Worm (Caenorhabditis elegans) whole organism, L2 larva: Measurements from ENCODE around the gene D1086.19.
A peak's percentile ranks its signal among the peaks of the same experiment; 100 is the strongest.
"Not testable (repeated sequence)": the region's sequence is repeated elsewhere in the genome, so short reads cannot be mapped to it uniquely, and the experiment has no call there.

Experiments
- C34F6.9 ChIP-seq: fragments of 150-350 bp; optimal IDR thresholded peaks from 2 replicates; lab custom pipeline; 2014; ENCODE audit warnings: missing biosample characterization, missing genetic modification characterization
- F13H6.1 ChIP-seq: sonication (generic microtip); optimal IDR thresholded peaks from 2 replicates; lab custom pipeline; 2016; ENCODE audit warnings: missing genetic modification characterization, missing compliant biosample characterization
- R02D3.7 ChIP-seq: fragments of 150-350 bp; optimal IDR thresholded peaks from 2 replicates; lab custom pipeline; 2014; ENCODE audit warnings: missing biosample characterization, missing genetic modification characterization
- Y55F3AM.14 ChIP-seq: fragments of 200-800 bp; sonication (Bioruptor generic); optimal IDR thresholded peaks from 2 replicates; lab custom pipeline; 2018; ENCODE audit warnings: mild to moderate bottlenecking, missing genetic modification characterization, missing compliant biosample characterization
- ZK546.5 ChIP-seq: sonication (generic microtip); optimal IDR thresholded peaks from 2 replicates; lab custom pipeline; 2017; ENCODE audit warnings: missing biosample characterization, missing genetic modification characterization
- alr-1 ChIP-seq: fragments of 150-350 bp; optimal IDR thresholded peaks from 2 replicates; lab custom pipeline; 2014; ENCODE audit warnings: missing biosample characterization, missing genetic modification characterization
- blmp-1 ChIP-seq: sonication (generic microtip); optimal IDR thresholded peaks from 2 replicates; lab custom pipeline; 2017; ENCODE audit warnings: missing genetic modification characterization, mild to moderate bottlenecking, missing compliant biosample characterization, antibody characterized with exemption, moderate library complexity; ENCODE audit not compliant: insufficient read depth
- ceh-16 ChIP-seq: fragments of 150-350 bp; optimal IDR thresholded peaks from 2 replicates; lab custom pipeline; 2014; ENCODE audit warnings: missing biosample characterization, missing genetic modification characterization
- ceh-82 ChIP-seq: fragments of 150-350 bp; optimal IDR thresholded peaks from 2 replicates; lab custom pipeline; 2014; ENCODE audit warnings: missing biosample characterization, missing genetic modification characterization
- crh-2 ChIP-seq: sonication (generic microtip); optimal IDR thresholded peaks from 2 replicates; lab custom pipeline; 2017; ENCODE audit warnings: missing biosample characterization, missing genetic modification characterization
- dmd-4 ChIP-seq: sonication (generic microtip); optimal IDR thresholded peaks from 2 replicates; lab custom pipeline; 2017; ENCODE audit warnings: missing biosample characterization, missing genetic modification characterization
- egl-27 ChIP-seq: sonication (generic microtip); optimal IDR thresholded peaks from 3 replicates; lab custom pipeline; 2017; ENCODE audit warnings: missing biosample characterization, missing genetic modification reagents, missing genetic modification characterization
- elt-1 ChIP-seq: fragments of 150-350 bp; optimal IDR thresholded peaks from 2 replicates; lab custom pipeline; 2014; ENCODE audit warnings: missing biosample characterization, missing genetic modification characterization
- fos-1 ChIP-seq: fragments of 150-350 bp; optimal IDR thresholded peaks from 2 replicates; lab custom pipeline; 2014; ENCODE audit warnings: missing biosample characterization, missing genetic modification characterization
- gmeb-1 ChIP-seq: fragments of 150-350 bp; optimal IDR thresholded peaks from 2 replicates; lab custom pipeline; 2014; ENCODE audit warnings: missing biosample characterization, missing genetic modification characterization
- lin-11 ChIP-seq: fragments of 150-350 bp; sonication (generic microtip); optimal IDR thresholded peaks from 2 replicates; lab custom pipeline; 2014; ENCODE audit warnings: missing biosample characterization, missing genetic modification characterization, inconsistent platforms, mixed read lengths
- lin-13 ChIP-seq: fragments of 150-350 bp; optimal IDR thresholded peaks from 2 replicates; lab custom pipeline; 2014; ENCODE audit warnings: missing biosample characterization, missing genetic modification reagents, missing genetic modification characterization
- lsy-2 ChIP-seq, 2 experiments: fragments of 150-350 bp in 1 of 2; sonication (generic microtip) in 1 of 2; optimal IDR thresholded peaks; 2 replicates each; lab custom pipeline; 2014 to 2017; ENCODE audit warnings: missing biosample characterization in 2 of 2, missing genetic modification characterization in 2 of 2
- mab-5 ChIP-seq: fragments of 150-350 bp; optimal IDR thresholded peaks from 2 replicates; lab custom pipeline; 2014; ENCODE audit warnings: missing biosample characterization, missing genetic modification characterization
- mdl-1 ChIP-seq, 2 experiments: fragments of 150-350 bp in 1 of 2; sonication (generic microtip) in 1 of 2; optimal IDR thresholded peaks; 2 replicates each; lab custom pipeline; 2017; ENCODE audit warnings: missing biosample characterization in 2 of 2, missing genetic modification characterization in 2 of 2
- nhr-10 ChIP-seq: sonication (generic microtip); optimal IDR thresholded peaks from 2 replicates; lab custom pipeline; 2017; ENCODE audit warnings: missing biosample characterization, missing genetic modification characterization
- nhr-129 ChIP-seq: fragments of 150-350 bp; optimal IDR thresholded peaks from 2 replicates; lab custom pipeline; 2014; ENCODE audit warnings: missing biosample characterization, missing genetic modification characterization
- nhr-21 ChIP-seq: fragments of 150-350 bp; optimal IDR thresholded peaks from 2 replicates; lab custom pipeline; 2014; ENCODE audit warnings: missing biosample characterization, missing genetic modification characterization
- nhr-237 ChIP-seq: fragments of 150-350 bp; optimal IDR thresholded peaks from 2 replicates; lab custom pipeline; 2014; ENCODE audit warnings: missing biosample characterization, missing genetic modification characterization
- nhr-25 ChIP-seq: fragments of 150-350 bp; sonication (generic microtip); optimal IDR thresholded peaks from 3 replicates; lab custom pipeline; 2014; ENCODE audit warnings: missing biosample characterization, missing genetic modification characterization
- nhr-77 ChIP-seq: fragments of 150-350 bp; optimal IDR thresholded peaks from 2 replicates; lab custom pipeline; 2014; ENCODE audit warnings: missing biosample characterization, missing genetic modification characterization
- sem-4 ChIP-seq: fragments of 150-350 bp; optimal IDR thresholded peaks from 2 replicates; lab custom pipeline; 2014; ENCODE audit warnings: missing biosample characterization, missing genetic modification reagents, missing genetic modification characterization
- skn-1 ChIP-seq: sonication (generic microtip); optimal IDR thresholded peaks from 2 replicates; lab custom pipeline; 2017; ENCODE audit warnings: missing biosample characterization, missing genetic modification characterization
- sma-3 ChIP-seq: sonication (generic microtip); optimal IDR thresholded peaks from 2 replicates; lab custom pipeline; 2016; ENCODE audit warnings: missing genetic modification reagents, missing genetic modification characterization, missing compliant biosample characterization
- sma-9 ChIP-seq, 2 experiments: fragments of 150-350 bp in 1 of 2; sonication (generic microtip) in 1 of 2; optimal IDR thresholded peaks; 2 replicates each; lab custom pipeline; 2014 to 2016; ENCODE audit warnings: missing genetic modification characterization in 2 of 2, mild to moderate bottlenecking in 1 of 2, missing biosample characterization in 1 of 2, missing compliant biosample characterization in 1 of 2, missing genetic modification reagents in 1 of 2, moderate library complexity in 1 of 2
- snpc-4 ChIP-seq: fragments of 150-350 bp; optimal IDR thresholded peaks from 2 replicates; lab custom pipeline; 2014; ENCODE audit warnings: missing biosample characterization, missing genetic modification characterization
- unc-39 ChIP-seq: fragments of 150-350 bp; optimal IDR thresholded peaks from 2 replicates; lab custom pipeline; 2014; ENCODE audit warnings: missing biosample characterization, missing genetic modification characterization
- unc-55 ChIP-seq: fragments of 150-350 bp; sonication (generic microtip); optimal IDR thresholded peaks from 3 replicates; lab custom pipeline; 2014; ENCODE audit warnings: missing biosample characterization, missing genetic modification reagents, missing genetic modification characterization
- unc-62 ChIP-seq: fragments of 150-350 bp; optimal IDR thresholded peaks from 2 replicates; lab custom pipeline; 2014; ENCODE audit warnings: missing biosample characterization, missing genetic modification reagents, missing genetic modification characterization
- zag-1 ChIP-seq: fragments of 150-350 bp; optimal IDR thresholded peaks from 2 replicates; lab custom pipeline; 2014; ENCODE audit warnings: missing biosample characterization, missing genetic modification characterization
- ztf-1 ChIP-seq: fragments of 200-800 bp; sonication (Bioruptor generic); conservative IDR thresholded peaks from 2 replicates; pipeline ENCODE4 v1.3.6; 2022; ENCODE audit warnings: missing genetic modification characterization, missing compliant biosample characterization
- ztf-4 ChIP-seq: fragments of 150-350 bp; optimal IDR thresholded peaks from 2 replicates; lab custom pipeline; 2014; ENCODE audit warnings: missing biosample characterization, missing genetic modification characterization

D1086.19 gene

DNA sequence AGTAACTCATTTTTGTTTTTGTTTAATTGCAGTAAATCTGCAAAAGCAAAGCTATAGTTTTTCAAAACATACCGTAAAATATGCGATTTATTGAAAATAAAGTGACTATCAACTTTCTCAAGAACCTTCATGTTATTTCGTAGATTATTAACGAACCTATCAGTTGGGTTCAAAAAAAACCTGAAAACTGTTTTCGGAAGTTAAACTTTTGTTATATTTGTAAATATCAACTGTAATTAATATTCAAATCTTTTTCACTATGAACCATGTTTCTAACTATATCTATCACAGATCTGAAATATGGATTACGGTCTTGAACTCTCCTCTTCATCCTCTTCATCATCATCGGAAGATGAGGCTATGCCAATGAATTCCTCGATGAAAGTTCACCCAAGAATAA, at the start of gene D1086.19:
Gene D1086.19, plus strand, starts transcription at position 301 of the 400 bp plus-strand sequence.
- TF ChIP-seq ztf-1 (no peak), gmeb-1 (no peak), sma-9 (GFP tag; optimal IDR thresholded peaks at IDR 0.05; lab: Kevin White, UChicago) (no peak), sma-9 (tag; optimal IDR thresholded peaks at IDR 0.05; lab: Kevin White, UChicago) (no peak), elt-1 (tag; lab: Kevin White, UChicago) (no peak), nhr-25 (tag; lab: Kevin White, UChicago) (no peak), R02D3.7 (no peak), ceh-16 (tag; lab: Kevin White, UChicago) (no peak), unc-39 (tag; lab: Kevin White, UChicago) (no peak), fos-1 (no peak), ZK546.5 (no peak), ceh-82 (tag; lab: Kevin White, UChicago) (no peak), C34F6.9 (tag; lab: Kevin White, UChicago) (no peak), ztf-4 (no peak), lin-13 (GFP tag; lab: Kevin White, UChicago) (no peak)

DNA sequence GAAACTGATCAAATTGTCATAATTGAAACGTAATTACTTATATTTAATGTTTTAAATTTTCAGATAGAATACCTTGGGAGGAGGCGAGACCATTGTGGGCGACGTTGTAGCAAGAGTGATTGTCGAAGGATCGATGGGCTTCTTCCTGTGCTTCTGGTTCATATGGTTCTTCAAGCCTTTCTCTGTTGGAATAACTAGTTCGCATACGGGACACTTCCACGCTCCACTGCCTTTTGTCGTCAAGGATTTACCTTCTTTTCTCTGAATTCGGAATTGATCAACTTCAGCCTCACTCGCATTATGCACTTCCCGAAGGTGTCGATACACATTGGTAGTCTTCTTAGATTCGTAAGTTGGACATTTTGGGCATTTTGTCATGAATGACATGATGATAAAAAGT, 38.9 kb upstream of the D1086.19 start, which contains the start of gene F58D12.1:
Gene F58D12.1, plus strand, starts transcription at position 301 of the 400 bp plus-strand sequence.
- not testable (repeated sequence) for TF ChIP-seq fos-1; lin-11; zag-1 (tag; lab: Kevin White, UChicago)
- TF ChIP-seq, all 48 proteins: peak for 0; not testable (repeated sequence) for 48

ce11 chrV:14055097-14055496, 33.1 kb upstream of the D1086.19 start:
- peak; percentile 58 to 68 for TF ChIP-seq mdl-1 (tag; optimal IDR thresholded peaks at IDR 0.05; lab: Kevin White, UChicago)
- peak; percentile 60 for TF ChIP-seq dmd-4 (tag; lab: Kevin White, UChicago)
- TF ChIP-seq nhr-77 (tag; lab: Kevin White, UChicago) = peak; percentile 7
- TF ChIP-seq unc-62 (GFP tag; lab: Kevin White, UChicago) = peak; percentile 55
- peak; percentile 82 to 93 for TF ChIP-seq lsy-2 (tag; optimal IDR thresholded peaks at IDR 0.05; lab: Kevin White, UChicago)
- peak; percentile 98 for TF ChIP-seq sma-3 (GFP tag; lab: Kevin White, UChicago)
- TF ChIP-seq ceh-16 (tag; lab: Kevin White, UChicago) = peak; percentile 89
- TF ChIP-seq ceh-82 (tag; lab: Kevin White, UChicago) = peak; percentile 67
- peak; percentile 88 for TF ChIP-seq gmeb-1
- peak; percentile 97 for TF ChIP-seq nhr-21
- TF ChIP-seq lin-13 (GFP tag; lab: Kevin White, UChicago) = peak; percentile 87
- peak; percentile 35 for TF ChIP-seq ZK546.5
- TF ChIP-seq fos-1 = peak; percentile 83
- TF ChIP-seq C34F6.9 (tag; lab: Kevin White, UChicago) = peak; percentile 91
- peak; percentile 48 for TF ChIP-seq R02D3.7
- peak; percentile 99 for TF ChIP-seq sma-9 (GFP tag; optimal IDR thresholded peaks at IDR 0.05; lab: Kevin White, UChicago)
- not testable (repeated sequence) for TF ChIP-seq sma-9 (tag; optimal IDR thresholded peaks at IDR 0.05; lab: Kevin White, UChicago)
- TF ChIP-seq lin-11 = peak; percentile 94
- TF ChIP-seq nhr-25 (tag; lab: Kevin White, UChicago) = peak; percentile 90
- peak; percentile 67 for TF ChIP-seq mab-5 (tag; lab: Kevin White, UChicago)
- peak; percentile 68 for TF ChIP-seq snpc-4 (tag; lab: Kevin White, UChicago)
- TF ChIP-seq sem-4 (tag; lab: Kevin White, UChicago) = peak; percentile 93
- TF ChIP-seq F13H6.1 (tag; lab: Kevin White, UChicago) = peak; percentile 96
- TF ChIP-seq Y55F3AM.14 (GFP tag; lab: Kevin White, UChicago) = peak; percentile 86
- TF ChIP-seq blmp-1 (tag; lab: Kevin White, UChicago) = peak; percentile 80
- TF ChIP-seq crh-2 (tag; lab: Kevin White, UChicago) = peak; percentile 93
- peak; percentile 69 for TF ChIP-seq zag-1 (tag; lab: Kevin White, UChicago)
- peak; percentile 76 for TF ChIP-seq egl-27 (tag; lab: Kevin White, UChicago)
- peak; percentile 84 for TF ChIP-seq ztf-4
- peak; percentile 68 for TF ChIP-seq nhr-129 (tag; lab: Kevin White, UChicago)
- TF ChIP-seq nhr-237 (tag; lab: Kevin White, UChicago) = peak; percentile 33
- peak; percentile 78 for TF ChIP-seq unc-55
- TF ChIP-seq nhr-10 (tag; lab: Kevin White, UChicago) = peak; percentile 39
- TF ChIP-seq skn-1 (tag; lab: Kevin White, UChicago) = peak; percentile 13

DNA sequence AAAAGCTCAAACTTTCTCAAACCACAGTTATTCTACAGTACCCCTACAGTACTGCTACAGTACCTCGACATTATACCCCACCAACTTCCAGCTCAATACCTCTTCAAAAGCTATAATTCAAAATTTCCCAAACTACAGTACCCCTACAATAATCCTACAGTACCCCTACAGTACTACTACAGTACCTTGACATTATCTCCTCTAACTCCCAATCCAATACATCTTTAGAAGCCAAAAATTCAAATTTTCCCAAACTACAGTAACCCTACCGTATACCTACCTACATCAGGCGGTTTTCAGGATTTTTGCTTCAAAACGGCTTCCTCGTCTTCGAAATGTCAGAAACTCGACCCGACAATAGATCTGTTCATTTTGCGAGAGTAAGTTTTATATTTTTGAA, 30.6 kb upstream of the D1086.19 start, which contains the start of gene F58D12.3:
Gene F58D12.3, plus strand, starts transcription at position 301 of the 400 bp plus-strand sequence.
- TF ChIP-seq snpc-4 (tag; lab: Kevin White, UChicago) = no peak
- no peak for TF ChIP-seq unc-62 (GFP tag; lab: Kevin White, UChicago)
- no peak for TF ChIP-seq lin-11
- no peak for TF ChIP-seq fos-1
- TF ChIP-seq mab-5 (tag; lab: Kevin White, UChicago) = no peak
- TF ChIP-seq lin-13 (GFP tag; lab: Kevin White, UChicago) = no peak
- no peak for TF ChIP-seq alr-1 (tag; lab: Kevin White, UChicago)
- no peak for TF ChIP-seq sem-4 (tag; lab: Kevin White, UChicago)
- no peak for TF ChIP-seq elt-1 (tag; lab: Kevin White, UChicago)
- TF ChIP-seq ZK546.5 = no peak
- TF ChIP-seq, all 48 proteins: peak for 0
